Worm (Caenorhabditis elegans): ENCODE results near the gene F45G2.7.

The F45G2.7 gene

ce11 chrIII:13390789-13391188, 43.5 kb downstream of the F45G2.7 start (continued):
- TF ChIP-seq unc-62 (GFP tag; optimal IDR thresholded peaks at IDR 0.05 in 1 of 2): no peak
- no peak for TF ChIP-seq unc-62 (tag; optimal IDR thresholded peaks at IDR 0.05)
- TF ChIP-seq aha-1 (tag): no peak

- TF ChIP-seq skn-1 (tag; optimal IDR thresholded peaks at IDR 0.05) (no peak), madf-5 (GFP tag; IDR thresholded peaks at IDR 0.05) (no peak), madf-9 (GFP tag; conservative IDR thresholded peaks at IDR 0.05) (no peak), lim-7 (GFP tag; IDR thresholded peaks at IDR 0.05) (no peak), spr-1 (tag; optimal IDR thresholded peaks at IDR 0.05) (no peak), ceh-62 (tag; optimal IDR thresholded peaks at IDR 0.05) (no peak), Y48G9A.11 (GFP tag; IDR thresholded peaks at IDR 0.05) (no peak), daf-19 (GFP tag; conservative IDR thresholded peaks at IDR 0.05) (no peak), nhr-48 (tag; optimal IDR thresholded peaks at IDR 0.05) (no peak), hlh-11 (tag; optimal IDR thresholded peaks at IDR 0.05) (no peak), T26A8.4 (GFP tag; IDR thresholded peaks at IDR 0.05) (no peak), dmd-8 (GFP tag; IDR thresholded peaks at IDR 0.05) (no peak), unc-130 (GFP tag; optimal IDR thresholded peaks at IDR 0.05) (no peak), pqm-1 (tag; optimal IDR thresholded peaks at IDR 0.05) (no peak), zip-11 (GFP tag; IDR thresholded peaks at IDR 0.05) (no peak), nhr-111 (GFP tag; optimal IDR thresholded peaks at IDR 0.05) (no peak), daf-8 (GFP tag; IDR thresholded peaks at IDR 0.05) (no peak)
These were observed 45.2 kb downstream of the F45G2.7 start, which contains the start of gene T03F6.3 for ce11 chrIII:13389078-13389477. Gene T03F6.3, plus strand, starts transcription at chrIII:13389395.

ce11 chrIII:13388621-13389020, 45.7 kb downstream of the F45G2.7 start:
- TF ChIP-seq nhr-28 (tag; optimal IDR thresholded peaks at IDR 0.05) (peak; percentile 31), ztf-7 (tag; optimal IDR thresholded peaks at IDR 0.05) (no peak), ztf-11 (tag; optimal IDR thresholded peaks at IDR 0.05) (no peak), nhr-42 (GFP tag; IDR thresholded peaks at IDR 0.05) (no peak), daf-16 (GFP tag; optimal IDR thresholded peaks at IDR 0.05) (no peak), daf-16 (tag; optimal IDR thresholded peaks at IDR 0.05) (peak; percentile 89), dve-1 (tag; optimal IDR thresholded peaks at IDR 0.05; ENCODE audit: insufficient read depth) (peak; percentile 47), tag-97 (GFP tag; IDR thresholded peaks at IDR 0.05) (no peak), pqm-1 (tag; optimal IDR thresholded peaks at IDR 0.05) (peak; percentile 60), dmd-6 (GFP tag; IDR thresholded peaks at IDR 0.05) (peak; percentile 23; the same call in 1 of the 2 replicates), mxl-2 (GFP tag; conservative IDR thresholded peaks at IDR 0.05) (no peak), lsy-2 (tag; optimal IDR thresholded peaks at IDR 0.05) (no peak), skn-1 (tag; optimal IDR thresholded peaks at IDR 0.05) (no peak), nhr-76 (tag; optimal IDR thresholded peaks at IDR 0.05) (no peak), php-3 (GFP tag; IDR thresholded peaks at IDR 0.05) (peak; percentile 66; the same call in 1 of the 2 replicates), attf-4 (tag; optimal IDR thresholded peaks at IDR 0.05) (no peak), fkh-10 (GFP tag; optimal IDR thresholded peaks at IDR 0.05) (no peak), mdt-29 (GFP tag; IDR thresholded peaks at IDR 0.05) (no peak), arid-1 (GFP tag; conservative IDR thresholded peaks at IDR 0.05) (no peak), duxl-1 (tag; optimal IDR thresholded peaks at IDR 0.05; ENCODE audit: poor library complexity) (no peak)

ce11 chrIII:13385850-13386249, 48.5 kb downstream of the F45G2.7 start, which contains the start of gene T03F6.4:
Gene T03F6.4, plus strand, starts transcription at chrIII:13386150.
- no peak for TF ChIP-seq pha-4 (GFP tag; IDR thresholded peaks at IDR 0.05)
- no peak for TF ChIP-seq pha-4 (tag; optimal IDR thresholded peaks at IDR 0.05)
- TF ChIP-seq unc-39 (tag; optimal IDR thresholded peaks at IDR 0.05): no peak
- TF ChIP-seq Y48G9A.11 (GFP tag; IDR thresholded peaks at IDR 0.05): no peak
- TF ChIP-seq gei-8 (GFP tag; optimal IDR thresholded peaks at IDR 0.05): no peak
- no peak for TF ChIP-seq F44E2.7 (GFP tag; IDR thresholded peaks at IDR 0.05)
- no peak for TF ChIP-seq ztf-11 (tag; optimal IDR thresholded peaks at IDR 0.05)
- TF ChIP-seq unc-62 (GFP tag; optimal IDR thresholded peaks at IDR 0.05 in 1 of 2): no peak
- TF ChIP-seq unc-62 (tag; optimal IDR thresholded peaks at IDR 0.05): no peak
- TF ChIP-seq nhr-25 (tag; optimal IDR thresholded peaks at IDR 0.05; ENCODE audit: borderline replicate concordance, insufficient read depth): no peak
- no peak for TF ChIP-seq lin-39 (tag; optimal IDR thresholded peaks at IDR 0.05)
- no peak for TF ChIP-seq ctbp-1 (GFP tag; IDR thresholded peaks at IDR 0.05)
- no peak for TF ChIP-seq lin-29 (GFP tag; IDR thresholded peaks at IDR 0.05)
- TF ChIP-seq ceh-82 (tag; optimal IDR thresholded peaks at IDR 0.05): no peak
- no peak for TF ChIP-seq saeg-2 (GFP tag; IDR thresholded peaks at IDR 0.05)
- no peak for TF ChIP-seq T26A8.4 (GFP tag; IDR thresholded peaks at IDR 0.05)

All from whole organism, L4 larva.